Fruit fly (Drosophila melanogaster): ENCODE data around the gene cal1.

Gene cal1

dm6 chr3R:17052465-17053149, 35.5 kb upstream of the cal1 start (continued):
- no peak for TF ChIP-seq tap (tag; optimal IDR thresholded peaks at IDR 0.05)
- TF ChIP-seq peb (GFP tag; IDR thresholded peaks at IDR 0.05), result no peak
- no peak for TF ChIP-seq CG16813 (GFP tag; IDR thresholded peaks at IDR 0.05; ENCODE audit: partially characterized antibody)
- TF ChIP-seq tgo (GFP tag; IDR thresholded peaks at IDR 0.05), result no peak; the same call in 2 of the 3 replicates
- TF ChIP-seq PHDP (tag; optimal IDR thresholded peaks at IDR 0.05), result no peak
- no peak for TF ChIP-seq CG15073 (GFP tag; optimal IDR thresholded peaks at IDR 0.05)
- peak; percentile 89 for TF ChIP-seq CG33557 (GFP tag; optimal IDR thresholded peaks at IDR 0.05)
- TF ChIP-seq CG9727 (GFP tag; optimal IDR thresholded peaks at IDR 0.05), result peak; percentile 89
- TF ChIP-seq CG4404 (GFP tag; IDR thresholded peaks at IDR 0.05), result no peak; the same call in none of the 2 replicates
- no peak for TF ChIP-seq CG3995 (GFP tag; optimal IDR thresholded peaks at IDR 0.05)
- peak; percentile 27 for TF ChIP-seq lilli (GFP tag; optimal IDR thresholded peaks at IDR 0.05)
- TF ChIP-seq ATbp (GFP tag; optimal IDR thresholded peaks at IDR 0.05), result no peak
- TF ChIP-seq CG11560 (tag; IDR thresholded peaks at IDR 0.05), result no peak
- no peak for TF ChIP-seq CG3281 (GFP tag; optimal IDR thresholded peaks at IDR 0.05)
- peak; percentile 15 for TF ChIP-seq CG18764 (GFP tag; optimal IDR thresholded peaks at IDR 0.05)
- peak; percentile 34 for TF ChIP-seq CG6813 (GFP tag; optimal IDR thresholded peaks at IDR 0.05)
- no peak for TF ChIP-seq CG31388 (GFP tag; optimal IDR thresholded peaks at IDR 0.05)
- TF ChIP-seq aop (GFP tag; IDR thresholded peaks at IDR 0.05), result no peak
- TF ChIP-seq pan (optimal IDR thresholded peaks at IDR 0.05), result no peak
- no peak for TF ChIP-seq pan (GFP tag; optimal IDR thresholded peaks at IDR 0.05 in 1 of 2, IDR thresholded peaks at IDR 0.05 in 1 of 2)
- no peak for TF ChIP-seq ash1 (GFP tag; optimal IDR thresholded peaks at IDR 0.05)
- no peak for TF ChIP-seq jigr1 (GFP tag; IDR thresholded peaks at IDR 0.05)
- no peak for TF ChIP-seq CG12744 (GFP tag; optimal IDR thresholded peaks at IDR 0.05)
- 0 out of 2 replicates have a peak, but pooled peaks have one; percentile 26 for TF ChIP-seq sens-2 (GFP tag; IDR thresholded peaks at IDR 0.05)
- peak; percentile 1 for TF ChIP-seq Dad (GFP tag; optimal IDR thresholded peaks at IDR 0.05)
- TF ChIP-seq CG4328 (GFP tag; optimal IDR thresholded peaks at IDR 0.05), result no peak
- no peak for TF ChIP-seq Jarid2 (GFP tag; optimal IDR thresholded peaks at IDR 0.05)
- no peak for TF ChIP-seq CG43689 (GFP tag; IDR thresholded peaks at IDR 0.05)
- no peak for TF ChIP-seq Doc2 (GFP tag; IDR thresholded peaks at IDR 0.05)
- no peak for TF ChIP-seq cas (GFP tag; IDR thresholded peaks at IDR 0.05)
- 0 out of 3 replicates have a peak, but pooled peaks have one; percentile 24 for TF ChIP-seq Optix (GFP tag; IDR thresholded peaks at IDR 0.05)
- peak; percentile 99 for TF ChIP-seq zf30C (GFP tag; optimal IDR thresholded peaks at IDR 0.05)
- TF ChIP-seq cwo (GFP tag; optimal IDR thresholded peaks at IDR 0.05), result no peak
- no peak for TF ChIP-seq yki (optimal IDR thresholded peaks at IDR 0.05)
- no peak for TF ChIP-seq D19B (GFP tag; optimal IDR thresholded peaks at IDR 0.05)
- TF ChIP-seq btn (GFP tag; optimal IDR thresholded peaks at IDR 0.05), result no peak
- no peak for TF ChIP-seq CG8281 (tag; optimal IDR thresholded peaks at IDR 0.05)
- no peak for TF ChIP-seq CG18599 (GFP tag; optimal IDR thresholded peaks at IDR 0.05)
- no peak for TF ChIP-seq CG18011 (GFP tag; optimal IDR thresholded peaks at IDR 0.05)
- TF ChIP-seq CG32532 (GFP tag; IDR thresholded peaks at IDR 0.05), result no peak
- no peak for TF ChIP-seq CG10431 (GFP tag; optimal IDR thresholded peaks at IDR 0.05)
- TF ChIP-seq Dfd (GFP tag; optimal IDR thresholded peaks at IDR 0.05), result no peak
- TF ChIP-seq CG8290 (GFP tag; optimal IDR thresholded peaks at IDR 0.05), result no peak
- TF ChIP-seq CG8290 (tag; optimal IDR thresholded peaks at IDR 0.05), result no peak
- TF ChIP-seq CG4707 (GFP tag; optimal IDR thresholded peaks at IDR 0.05), result no peak
- TF ChIP-seq pnt (GFP tag; optimal IDR thresholded peaks at IDR 0.05), result no peak
- peak; percentile 12; the same call in 1 of the 2 replicates for TF ChIP-seq Drgx (GFP tag; IDR thresholded peaks at IDR 0.05)
- TF ChIP-seq gt (GFP tag; IDR thresholded peaks at IDR 0.05), result no peak
- TF ChIP-seq Nf-YC (tag; optimal IDR thresholded peaks at IDR 0.05), result no peak
- peak; percentile 56 for TF ChIP-seq Usf (GFP tag; optimal IDR thresholded peaks at IDR 0.05)
- TF ChIP-seq CG17612 (GFP tag; IDR thresholded peaks at IDR 0.05), result no peak

Data from whole organism, embryonic.